Worm (Caenorhabditis elegans): Measurements from ENCODE around the gene M117.6.

Gene M117.6

ce11 chrIV:11868452-11868851 lies 40.5 kb upstream of the M117.6 start:
- TF ChIP-seq R02D3.7 (tag; optimal IDR thresholded peaks at IDR 0.05) (no peak), F13H6.1 (tag; optimal IDR thresholded peaks at IDR 0.05) (no peak), unc-39 (tag; optimal IDR thresholded peaks at IDR 0.05) (no peak), lin-11 (tag; optimal IDR thresholded peaks at IDR 0.05) (no peak), aly-2 (tag; optimal IDR thresholded peaks at IDR 0.05) (no peak), lin-13 (GFP tag; optimal IDR thresholded peaks at IDR 0.05) (no peak), Y55F3AM.14 (GFP tag; optimal IDR thresholded peaks at IDR 0.05) (no peak), nhr-10 (tag; optimal IDR thresholded peaks at IDR 0.05) (no peak), ceh-16 (tag; optimal IDR thresholded peaks at IDR 0.05) (no peak), nhr-21 (tag; optimal IDR thresholded peaks at IDR 0.05) (no peak), blmp-1 (tag; optimal IDR thresholded peaks at IDR 0.05; ENCODE audit: insufficient read depth) (no peak), unc-62 (GFP tag; optimal IDR thresholded peaks at IDR 0.05) (no peak), ztf-11 (tag; optimal IDR thresholded peaks at IDR 0.05) (no peak), peb-1 (tag; optimal IDR thresholded peaks at IDR 0.05) (no peak), nhr-23 (tag; optimal IDR thresholded peaks at IDR 0.05) (no peak), C34F6.9 (tag; optimal IDR thresholded peaks at IDR 0.05) (no peak), nhr-25 (tag; optimal IDR thresholded peaks at IDR 0.05) (no peak), elt-1 (tag; optimal IDR thresholded peaks at IDR 0.05) (no peak), dmd-4 (tag; optimal IDR thresholded peaks at IDR 0.05) (no peak)

- TF ChIP-seq mab-5 (tag; optimal IDR thresholded peaks at IDR 0.05) = no peak
- TF ChIP-seq sma-9 (GFP tag; optimal IDR thresholded peaks at IDR 0.05) = no peak
- no peak for TF ChIP-seq sma-9 (tag; optimal IDR thresholded peaks at IDR 0.05)
- TF ChIP-seq elt-3 (tag; optimal IDR thresholded peaks at IDR 0.05) = no peak
Measured at ce11 chrIV:11867652-11868232, 39.8 kb upstream of the M117.6 start.

- no peak for TF ChIP-seq zag-1 (tag; optimal IDR thresholded peaks at IDR 0.05)
- no peak for TF ChIP-seq lin-13 (GFP tag; optimal IDR thresholded peaks at IDR 0.05)
Measured at ce11 chrIV:11864226-11864625, 36.3 kb upstream of the M117.6 start, which contains the start of gene trpa-1. Gene trpa-1 (plus strand): TSS chrIV:11864526.

ce11 chrIV:11863428-11863827 lies 35.5 kb upstream of the M117.6 start:
- TF ChIP-seq gmeb-1 (tag; optimal IDR thresholded peaks at IDR 0.05) (no peak), peb-1 (tag; optimal IDR thresholded peaks at IDR 0.05) (no peak), sem-4 (tag; optimal IDR thresholded peaks at IDR 0.05) (no peak), elt-1 (tag; optimal IDR thresholded peaks at IDR 0.05) (no peak), R02D3.7 (tag; optimal IDR thresholded peaks at IDR 0.05) (no peak), egl-27 (tag; optimal IDR thresholded peaks at IDR 0.05) (no peak), nhr-237 (tag; optimal IDR thresholded peaks at IDR 0.05) (no peak), C34F6.9 (tag; optimal IDR thresholded peaks at IDR 0.05) (peak; percentile 2), nhr-23 (tag; optimal IDR thresholded peaks at IDR 0.05) (no peak), mdl-1 (tag; optimal IDR thresholded peaks at IDR 0.05) (no peak), fos-1 (tag; optimal IDR thresholded peaks at IDR 0.05) (peak; percentile 42), unc-62 (GFP tag; optimal IDR thresholded peaks at IDR 0.05) (no peak), Y55F3AM.14 (GFP tag; optimal IDR thresholded peaks at IDR 0.05) (no peak), nhr-129 (tag; optimal IDR thresholded peaks at IDR 0.05) (no peak), F13H6.1 (tag; optimal IDR thresholded peaks at IDR 0.05) (peak; percentile 12)

ce11 chrIV:11859995-11860605 lies 32.2 kb upstream of the M117.6 start, which contains the start of gene mob-1:
Gene mob-1 (plus strand): TSS chrIV:11860555.
- TF ChIP-seq nhr-21 (tag; optimal IDR thresholded peaks at IDR 0.05) (peak; percentile 10), nhr-25 (tag; optimal IDR thresholded peaks at IDR 0.05) (peak; percentile 15), blmp-1 (tag; optimal IDR thresholded peaks at IDR 0.05; ENCODE audit: insufficient read depth) (peak; percentile 8), unc-62 (GFP tag; optimal IDR thresholded peaks at IDR 0.05) (no peak), nhr-129 (tag; optimal IDR thresholded peaks at IDR 0.05) (no peak), unc-55 (GFP tag; optimal IDR thresholded peaks at IDR 0.05) (peak; percentile 49), crh-2 (tag; optimal IDR thresholded peaks at IDR 0.05) (peak; percentile 24), zag-1 (tag; optimal IDR thresholded peaks at IDR 0.05) (no peak)
